Worm (Caenorhabditis elegans) whole organism, midembryonic: Measurements from ENCODE around the gene C25H3.15.

ENCODE experiments used
- klf-2 ChIP-seq: fragments of 200-800 bp; sonication (Bioruptor generic); conservative IDR thresholded peaks from 2 replicates; pipeline ENCODE4 v1.3.6; 2022; ENCODE audit warnings: missing genetic modification reagents, missing genetic modification characterization, missing compliant biosample characterization
- ref-1 ChIP-seq: fragments of 200-800 bp; sonication (Bioruptor generic); conservative IDR thresholded peaks from 2 replicates; pipeline ENCODE4 v1.3.6; 2022; ENCODE audit warnings: missing genetic modification reagents, missing genetic modification characterization, missing compliant biosample characterization

DNA sequence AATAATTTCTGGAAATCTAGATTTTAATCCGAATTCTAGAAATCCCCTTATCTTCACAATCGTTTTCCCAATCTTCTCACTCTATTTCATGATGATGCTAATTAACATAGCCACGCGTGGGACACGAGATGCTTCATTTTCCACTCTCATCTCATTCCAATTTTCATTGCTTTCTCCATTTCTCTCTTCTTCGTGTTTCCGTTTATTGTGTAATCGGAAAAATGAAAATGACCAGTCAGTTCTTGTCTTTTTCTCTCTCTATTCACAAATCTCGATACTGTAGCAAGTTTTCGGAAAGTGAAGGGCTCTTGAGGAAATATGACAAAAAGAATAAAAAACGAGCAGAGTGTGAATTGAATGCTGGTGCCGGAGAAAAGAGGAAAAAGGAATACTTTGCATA lies 39.4 kb downstream of the C25H3.15 start:
- TF ChIP-seq klf-2 (GFP tag; lab: Robert Waterston, UW): no peak
- TF ChIP-seq ref-1 (GFP tag; lab: Robert Waterston, UW): no peak
